Fruit fly (Drosophila melanogaster) whole organism, embryonic: ENCODE data around the gene fal.

Experiments used
- Aef1 ChIP-seq: fragments of 200-800 bp; sonication (Bioruptor generic); IDR thresholded peaks from 3 replicates; pipeline ENCODE4 v1.3.6; 2022; ENCODE audit warnings: missing biosample characterization, missing genetic modification characterization
- Asciz ChIP-seq: fragments of 200-800 bp; sonication (Bioruptor generic); optimal IDR thresholded peaks from 2 replicates; lab custom pipeline; 2017; ENCODE audit warnings: missing biosample characterization, mild to moderate bottlenecking, missing genetic modification characterization, missing genetic modification reagents
- Atf6 ChIP-seq: fragments of 200-800 bp; sonication (Bioruptor generic); IDR thresholded peaks from 2 replicates; pipeline ENCODE4 v1.3.6; 2022; ENCODE audit warnings: missing biosample characterization, missing genetic modification characterization
- B-H1 ChIP-seq: fragments of 200-800 bp; sonication (Bioruptor generic); IDR thresholded peaks from 3 replicates; pipeline ENCODE4 v1.3.6; 2022; ENCODE audit warnings: missing biosample characterization, missing genetic modification characterization
- C15 ChIP-seq: fragments of 200-800 bp; sonication (Bioruptor generic); IDR thresholded peaks from 3 replicates; pipeline ENCODE4 v1.3.6; 2022; ENCODE audit warnings: missing biosample characterization, missing genetic modification characterization
- CG10959 ChIP-seq: fragments of 200-800 bp; sonication (Bioruptor generic); IDR thresholded peaks from 2 replicates; pipeline ENCODE4 v1.3.6; 2022; ENCODE audit warnings: missing biosample characterization, missing genetic modification characterization
- CG11560 ChIP-seq: fragments of 200-800 bp; sonication (Bioruptor generic); IDR thresholded peaks from 3 replicates; pipeline ENCODE4 v1.3.6; 2022; ENCODE audit warnings: missing biosample characterization, missing genetic modification characterization
- CG14441 ChIP-seq: fragments of 200-800 bp; sonication (Bioruptor generic); IDR thresholded peaks from 2 replicates; pipeline ENCODE4 v1.3.6; 2022; ENCODE audit warnings: missing biosample characterization, missing genetic modification characterization
- CG14667 ChIP-seq: fragments of 200-800 bp; sonication (Bioruptor generic); IDR thresholded peaks from 2 replicates; pipeline ENCODE4 v1.3.6; 2022; ENCODE audit warnings: missing biosample characterization, missing genetic modification characterization
- CG15011 ChIP-seq: fragments of 200-800 bp; sonication (Bioruptor generic); optimal IDR thresholded peaks from 3 replicates; lab custom pipeline; 2018; ENCODE audit warnings: missing biosample characterization, mild to moderate bottlenecking, missing genetic modification characterization
- CG1647 ChIP-seq: fragments of 200-800 bp; sonication (Bioruptor generic); optimal IDR thresholded peaks from 3 replicates; lab custom pipeline; 2016; ENCODE audit warnings: missing biosample characterization, missing genetic modification characterization
- CG17361 ChIP-seq: fragments of 200-800 bp; sonication (Bioruptor generic); IDR thresholded peaks from 3 replicates; pipeline ENCODE4 v1.3.6; 2022; ENCODE audit warnings: missing biosample characterization, missing genetic modification characterization
- CG17568 ChIP-seq: fragments of 200-800 bp; sonication (Bioruptor generic); optimal IDR thresholded peaks from 2 replicates; lab custom pipeline; 2018; ENCODE audit warnings: missing biosample characterization, mild to moderate bottlenecking, missing genetic modification characterization, moderate library complexity
- CG17912 ChIP-seq: fragments of 200-800 bp; sonication (Bioruptor generic); optimal IDR thresholded peaks from 2 replicates; lab custom pipeline; 2018; ENCODE audit warnings: missing biosample characterization, mild to moderate bottlenecking, missing genetic modification characterization
- CG2129 ChIP-seq: fragments of 200-800 bp; sonication (Bioruptor generic); IDR thresholded peaks from 2 replicates; pipeline ENCODE4 v1.3.6; 2022; ENCODE audit warnings: missing biosample characterization, missing genetic modification characterization; ENCODE audit not compliant: partially characterized antibody
- CG31224 ChIP-seq: fragments of 200-800 bp; sonication (Bioruptor generic); IDR thresholded peaks from 2 replicates; pipeline ENCODE4 v1.3.6; 2022; ENCODE audit warnings: missing biosample characterization, missing genetic modification characterization
- CG6683 ChIP-seq: fragments of 200-800 bp; sonication (Bioruptor generic); optimal IDR thresholded peaks from 2 replicates; lab custom pipeline; 2017; ENCODE audit warnings: missing biosample characterization, mild to moderate bottlenecking, missing genetic modification characterization, missing genetic modification reagents
- CG8388 ChIP-seq: fragments of 200-800 bp; sonication (Bioruptor generic); optimal IDR thresholded peaks from 2 replicates; lab custom pipeline; 2019; ENCODE audit warnings: missing biosample characterization, mild to moderate bottlenecking, missing genetic modification characterization, moderate library complexity
- CG8944 ChIP-seq: fragments of 200-800 bp; sonication (Bioruptor generic); optimal IDR thresholded peaks from 3 replicates; lab custom pipeline; 2016; ENCODE audit warnings: missing biosample characterization, missing genetic modification characterization
- CG9817 ChIP-seq: fragments of 200-800 bp; sonication (Bioruptor generic); optimal IDR thresholded peaks from 2 replicates; lab custom pipeline; 2018; ENCODE audit warnings: missing biosample characterization, mild to moderate bottlenecking, missing genetic modification characterization, moderate library complexity
- CkIIα-i1 ChIP-seq: fragments of 200-800 bp; sonication (Bioruptor generic); IDR thresholded peaks from 2 replicates; pipeline ENCODE4 v1.3.6; 2022; ENCODE audit warnings: missing biosample characterization, missing genetic modification characterization
- CrebB ChIP-seq: fragments of 200-800 bp; sonication (Bioruptor generic); optimal IDR thresholded peaks from 3 replicates; lab custom pipeline; 2018; ENCODE audit warnings: missing biosample characterization, mild to moderate bottlenecking, missing genetic modification characterization
- Fer2 ChIP-seq: fragments of 200-800 bp; sonication (Bioruptor generic); optimal IDR thresholded peaks from 2 replicates; lab custom pipeline; 2018; ENCODE audit warnings: missing biosample characterization, mild to moderate bottlenecking, missing genetic modification characterization, moderate library complexity
- Hmr ChIP-seq: fragments of 200-800 bp; sonication (Bioruptor generic); optimal IDR thresholded peaks from 3 replicates; lab custom pipeline; 2017; ENCODE audit warnings: mild to moderate bottlenecking, missing biosample characterization, missing genetic modification reagents, missing genetic modification characterization
- NC2α ChIP-seq: fragments of 200-800 bp; sonication (Bioruptor generic); optimal IDR thresholded peaks from 2 replicates; lab custom pipeline; 2016; ENCODE audit warnings: missing biosample characterization, missing genetic modification characterization
- Ravus ChIP-seq: fragments of 200-800 bp; sonication (Bioruptor generic); IDR thresholded peaks from 2 replicates; pipeline ENCODE4 v1.3.6; 2022; ENCODE audit warnings: missing biosample characterization, missing genetic modification characterization
- Rx ChIP-seq: fragments of 200-800 bp; sonication (Bioruptor generic); IDR thresholded peaks from 2 replicates; pipeline ENCODE4 v1.3.6; 2022; ENCODE audit warnings: missing biosample characterization, missing genetic modification characterization
- Scr ChIP-seq: fragments of 200-800 bp; sonication (Bioruptor generic); IDR thresholded peaks from 2 replicates; pipeline ENCODE4 v1.3.6; 2022; ENCODE audit warnings: missing biosample characterization, missing genetic modification characterization; ENCODE audit not compliant: partially characterized antibody
- Sry-δ ChIP-seq: fragments of 200-800 bp; sonication (Bioruptor generic); optimal IDR thresholded peaks from 2 replicates; lab custom pipeline; 2016; ENCODE audit warnings: missing biosample characterization, missing genetic modification characterization
- TFAM ChIP-seq: fragments of 200-800 bp; sonication (Bioruptor generic); optimal IDR thresholded peaks from 2 replicates; lab custom pipeline; 2017; ENCODE audit warnings: missing biosample characterization, missing genetic modification characterization, inconsistent platforms
- cas ChIP-seq: fragments of 200-800 bp; sonication (Bioruptor generic); IDR thresholded peaks from 2 replicates; pipeline ENCODE4 v1.3.6; 2022; ENCODE audit warnings: missing biosample characterization, missing genetic modification characterization
- chm ChIP-seq: fragments of 200-800 bp; sonication (Bioruptor generic); IDR thresholded peaks from 2 replicates; pipeline ENCODE4 v1.3.6; 2022; ENCODE audit warnings: missing biosample characterization, missing genetic modification characterization
- dimm ChIP-seq: fragments of 200-800 bp; sonication (Bioruptor generic); IDR thresholded peaks from 2 replicates; pipeline ENCODE4 v1.3.6; 2022; ENCODE audit warnings: missing biosample characterization, missing genetic modification characterization
- emc ChIP-seq: fragments of 200-800 bp; sonication (Bioruptor generic); optimal IDR thresholded peaks from 2 replicates; lab custom pipeline; 2016; ENCODE audit warnings: missing biosample characterization, missing genetic modification characterization
- fd3F ChIP-seq: fragments of 200-800 bp; sonication (Bioruptor generic); optimal IDR thresholded peaks from 2 replicates; lab custom pipeline; 2018; ENCODE audit warnings: missing biosample characterization, mild to moderate bottlenecking, missing genetic modification characterization, moderate library complexity
- gt ChIP-seq: fragments of 200-800 bp; sonication (Bioruptor generic); IDR thresholded peaks from 2 replicates; pipeline ENCODE4 v1.3.6; 2022; ENCODE audit warnings: missing biosample characterization, missing genetic modification characterization
- hb ChIP-seq: fragments of 200-800 bp; sonication (Bioruptor generic); IDR thresholded peaks from 3 replicates; pipeline ENCODE4 v1.3.6; 2022; ENCODE audit warnings: missing biosample characterization, missing genetic modification characterization; ENCODE audit not compliant: partially characterized antibody
- jumu ChIP-seq: fragments of 200-800 bp; sonication (Bioruptor generic); optimal IDR thresholded peaks from 3 replicates; lab custom pipeline; 2016; ENCODE audit warnings: missing biosample characterization, missing genetic modification characterization
- knrl ChIP-seq: fragments of 200-800 bp; sonication (Bioruptor generic); IDR thresholded peaks from 3 replicates; pipeline ENCODE4 v1.3.6; 2022; ENCODE audit warnings: missing biosample characterization, missing genetic modification characterization; ENCODE audit not compliant: partially characterized antibody
- lilli ChIP-seq: fragments of 200-800 bp; sonication (Bioruptor generic); optimal IDR thresholded peaks from 3 replicates; lab custom pipeline; 2016; ENCODE audit warnings: missing biosample characterization, missing genetic modification characterization
- lov ChIP-seq, 2 experiments: fragments of 200-800 bp in 1 of 2; fragments of >200 bp in 1 of 2; sonication (Bioruptor generic) in 1 of 2; IDR thresholded peaks in 1 of 2; optimal IDR thresholded peaks in 1 of 2; 2 replicates in 1 of 2; 3 replicates in 1 of 2; pipeline versions ENCODE4 v1.3.6 to Lab custom; 2017 to 2022; ENCODE audit warnings: missing biosample characterization in 1 of 2, missing genetic modification characterization in 1 of 2
- mld ChIP-seq: fragments of 200-800 bp; sonication (Bioruptor generic); IDR thresholded peaks from 3 replicates; pipeline ENCODE4 v1.3.6; 2022; ENCODE audit warnings: missing biosample characterization, missing genetic modification characterization; ENCODE audit not compliant: partially characterized antibody
- nerfin-1 ChIP-seq: fragments of 200-800 bp; sonication (Bioruptor generic); optimal IDR thresholded peaks from 3 replicates; lab custom pipeline; 2019; ENCODE audit warnings: missing biosample characterization, mild to moderate bottlenecking, missing genetic modification characterization, moderate library complexity
- nerfin-2 ChIP-seq: fragments of 200-800 bp; sonication (Bioruptor generic); IDR thresholded peaks from 2 replicates; pipeline ENCODE4 v1.3.6; 2022; ENCODE audit warnings: missing biosample characterization, missing genetic modification characterization; ENCODE audit not compliant: partially characterized antibody
- row ChIP-seq: fragments of 200-800 bp; sonication (Bioruptor generic); IDR thresholded peaks from 3 replicates; pipeline ENCODE4 v1.3.6; 2022; ENCODE audit warnings: missing biosample characterization, missing genetic modification characterization
- sim ChIP-seq: fragments of 200-800 bp; sonication (Bioruptor generic); IDR thresholded peaks from 2 replicates; pipeline ENCODE4 v1.3.6; 2022; ENCODE audit warnings: missing biosample characterization, missing genetic modification characterization
- toy ChIP-seq: fragments of 200-800 bp; sonication (Bioruptor generic); IDR thresholded peaks from 2 replicates; pipeline ENCODE4 v1.3.6; 2022; ENCODE audit warnings: missing biosample characterization, missing genetic modification characterization
- trh ChIP-seq: fragments of 200-800 bp; sonication (Bioruptor generic); optimal IDR thresholded peaks from 2 replicates; lab custom pipeline; 2016; ENCODE audit warnings: missing biosample characterization, missing genetic modification characterization
- unc-4 ChIP-seq: fragments of 200-800 bp; sonication (Bioruptor generic); IDR thresholded peaks from 2 replicates; pipeline ENCODE4 v1.3.6; 2022; ENCODE audit warnings: missing biosample characterization, missing genetic modification characterization; ENCODE audit not compliant: partially characterized antibody
- vvl ChIP-seq: fragments of 200-800 bp; sonication (Bioruptor generic); IDR thresholded peaks from 2 replicates; pipeline ENCODE4 v1.3.6; 2022; ENCODE audit warnings: missing biosample characterization, missing genetic modification characterization

The fal gene

DNA sequence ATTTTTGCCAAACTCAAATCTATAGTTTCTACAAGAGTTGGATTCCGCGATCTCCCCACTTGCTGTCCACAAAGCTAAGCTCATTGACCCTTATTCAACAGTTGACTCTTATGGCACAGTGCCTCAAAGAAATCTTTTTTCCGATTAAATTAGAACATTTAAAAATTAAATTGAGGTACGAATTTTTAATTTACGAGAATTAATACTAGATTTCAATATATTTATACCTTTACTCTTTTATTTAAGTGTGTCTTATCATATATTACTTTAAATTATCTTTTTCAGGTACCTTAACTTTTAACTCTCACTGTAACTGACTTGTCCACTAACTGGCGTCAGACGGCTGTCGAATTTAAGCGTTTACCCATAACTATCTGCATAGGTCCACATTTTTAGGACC, 43.9 kb downstream of the fal start (continued):
- TF ChIP-seq row (GFP tag; lab: Robert Waterston, UW): peak; percentile 67
- no peak for TF ChIP-seq Ravus (GFP tag; lab: Robert Waterston, UW)
- TF ChIP-seq CG9817 (tag; lab: Kevin White, UChicago): peak; percentile 33
- TF ChIP-seq CG31224 (GFP tag; lab: Robert Waterston, UW): peak; percentile 30; the same call in 1 of the 2 replicates
- no peak for TF ChIP-seq CG15011 (GFP tag; lab: Kevin White, UChicago)
- TF ChIP-seq chm (GFP tag; lab: Robert Waterston, UW): no peak
- TF ChIP-seq lilli (GFP tag; lab: Kevin White, UChicago): no peak
- TF ChIP-seq knrl: no peak
- TF ChIP-seq toy (GFP tag; lab: Robert Waterston, UW): no peak
- no peak for TF ChIP-seq TFAM (GFP tag; lab: Kevin White, UChicago)
- TF ChIP-seq gt (GFP tag; lab: Robert Waterston, UW): no peak
- no peak for TF ChIP-seq nerfin-2 (GFP tag; lab: Robert Waterston, UW)
- peak; percentile 64; the same call in 1 of the 2 replicates for TF ChIP-seq vvl (GFP tag; lab: Robert Waterston, UW)
- TF ChIP-seq CG14667: peak; percentile 66
- TF ChIP-seq hb (GFP tag; lab: Robert Waterston, UW): no peak
- TF ChIP-seq Rx (GFP tag; lab: Robert Waterston, UW): no peak
- TF ChIP-seq nerfin-1 (tag; lab: Kevin White, UChicago): no peak
- peak; percentile 64 for TF ChIP-seq CG17361 (GFP tag; lab: Robert Waterston, UW)
- TF ChIP-seq dimm (GFP tag; lab: Robert Waterston, UW): no peak
- TF ChIP-seq CG8388: peak; percentile 93
- peak; percentile 2 for TF ChIP-seq Asciz (GFP tag; lab: Kevin White, UChicago)
- TF ChIP-seq Fer2: no peak
- no peak for TF ChIP-seq mld (GFP tag; lab: Robert Waterston, UW)
- TF ChIP-seq B-H1 (GFP tag; lab: Robert Waterston, UW): no peak
- TF ChIP-seq Hmr: no peak
- no peak for TF ChIP-seq CkIIα-i1
- TF ChIP-seq Atf6 (GFP tag; lab: Robert Waterston, UW): no peak
- no peak for TF ChIP-seq C15 (GFP tag; lab: Robert Waterston, UW)
- 0 out of 3 replicates have a peak, but pooled peaks have one; percentile 13 for TF ChIP-seq Aef1 (GFP tag; lab: Robert Waterston, UW)
- TF ChIP-seq Scr: no peak
- TF ChIP-seq cas (GFP tag; lab: Robert Waterston, UW): no peak
- no peak for TF ChIP-seq CrebB
- no peak for TF ChIP-seq sim
- no peak for TF ChIP-seq unc-4
- TF ChIP-seq CG11560: no peak
- no peak for TF ChIP-seq CG17912 (GFP tag; lab: Kevin White, UChicago)
- TF ChIP-seq NC2α (GFP tag; lab: Kevin White, UChicago): no peak
- TF ChIP-seq lov (optimal IDR thresholded peaks at IDR 0.05; lab: Kevin White, UChicago): no peak
- 0 out of 3 replicates have a peak, but pooled peaks have one; percentile 15 for TF ChIP-seq lov (GFP tag; IDR thresholded peaks at IDR 0.05; lab: Robert Waterston, UW)
- no peak for TF ChIP-seq CG2129 (GFP tag; lab: Robert Waterston, UW)
- no peak for TF ChIP-seq CG10959 (GFP tag; lab: Robert Waterston, UW)
- TF ChIP-seq emc: no peak
- no peak for TF ChIP-seq trh
- TF ChIP-seq CG17568: no peak
- TF ChIP-seq CG6683: no peak
- TF ChIP-seq fd3F: no peak
- no peak for TF ChIP-seq CG8944 (GFP tag; lab: Kevin White, UChicago)
- peak; percentile 53 for TF ChIP-seq CG14441 (GFP tag; lab: Robert Waterston, UW)
- TF ChIP-seq CG1647: no peak
- TF ChIP-seq jumu (GFP tag; lab: Kevin White, UChicago): no peak
- no peak for TF ChIP-seq Sry-δ (GFP tag; lab: Kevin White, UChicago)
